Fruit fly (Drosophila melanogaster) whole organism, prepupa: ENCODE data around the gene ouib.

Experiments used
- CG11902 ChIP-seq: fragments of 200-800 bp; sonication (Bioruptor generic); optimal IDR thresholded peaks from 3 replicates; lab custom pipeline; 2016; ENCODE audit warnings: missing biosample characterization, missing genetic modification characterization
- CG6163 ChIP-seq: fragments of 200-800 bp; sonication (Bioruptor generic); IDR thresholded peaks from 3 replicates; pipeline ENCODE4 v1.3.6; 2022; ENCODE audit warnings: missing biosample characterization, missing genetic modification characterization
- CG6808 ChIP-seq: fragments of 200-800 bp; sonication (Bioruptor generic); optimal IDR thresholded peaks from 3 replicates; lab custom pipeline; 2017; ENCODE audit warnings: missing biosample characterization, missing genetic modification characterization, mild to moderate bottlenecking, moderate library complexity, missing genetic modification reagents
- CG7368 ChIP-seq: fragments of 200-800 bp; sonication (Bioruptor generic); optimal IDR thresholded peaks from 3 replicates; lab custom pipeline; 2016; ENCODE audit warnings: missing biosample characterization, missing genetic modification characterization
- Lpt ChIP-seq: fragments of 200-800 bp; sonication (Bioruptor generic); optimal IDR thresholded peaks from 3 replicates; lab custom pipeline; 2016; ENCODE audit warnings: missing biosample characterization, missing genetic modification characterization
- achi ChIP-seq: fragments of 200-800 bp; sonication (Bioruptor generic); optimal IDR thresholded peaks from 3 replicates; lab custom pipeline; 2016; ENCODE audit warnings: missing biosample characterization, missing genetic modification characterization
- dac ChIP-seq: fragments of 200-800 bp; sonication (Bioruptor generic); optimal IDR thresholded peaks from 2 replicates; lab custom pipeline; 2017; ENCODE audit warnings: missing biosample characterization, mild to moderate bottlenecking, missing genetic modification characterization
- dsx ChIP-seq: fragments of 200-800 bp; optimal IDR thresholded peaks from 3 replicates; lab custom pipeline; 2019; ENCODE audit warnings: missing biosample characterization, mild to moderate bottlenecking, missing genetic modification characterization, moderate library complexity; ENCODE audit not compliant: poor library complexity, severe bottlenecking
- esn ChIP-seq: fragments of 200-800 bp; sonication (Bioruptor generic); optimal IDR thresholded peaks from 2 replicates; lab custom pipeline; 2016; ENCODE audit warnings: missing biosample characterization, mild to moderate bottlenecking, missing genetic modification characterization, moderate library complexity
- fd59A ChIP-seq: fragments of 200-800 bp; sonication (Bioruptor generic); optimal IDR thresholded peaks from 2 replicates; lab custom pipeline; 2017; ENCODE audit warnings: missing biosample characterization, mild to moderate bottlenecking, missing genetic modification characterization, missing genetic modification reagents
- lz ChIP-seq: fragments of 200-800 bp; sonication (Bioruptor generic); optimal IDR thresholded peaks from 3 replicates; lab custom pipeline; 2016; ENCODE audit warnings: missing biosample characterization, missing genetic modification characterization
- salr ChIP-seq, 2 experiments: fragments of 200-800 bp; sonication (Bioruptor generic); optimal IDR thresholded peaks; 3 replicates each; lab custom pipeline; 2016 to 2018; ENCODE audit warnings: missing biosample characterization in 2 of 2, missing genetic modification characterization in 2 of 2, mild to moderate bottlenecking in 1 of 2

DNA sequence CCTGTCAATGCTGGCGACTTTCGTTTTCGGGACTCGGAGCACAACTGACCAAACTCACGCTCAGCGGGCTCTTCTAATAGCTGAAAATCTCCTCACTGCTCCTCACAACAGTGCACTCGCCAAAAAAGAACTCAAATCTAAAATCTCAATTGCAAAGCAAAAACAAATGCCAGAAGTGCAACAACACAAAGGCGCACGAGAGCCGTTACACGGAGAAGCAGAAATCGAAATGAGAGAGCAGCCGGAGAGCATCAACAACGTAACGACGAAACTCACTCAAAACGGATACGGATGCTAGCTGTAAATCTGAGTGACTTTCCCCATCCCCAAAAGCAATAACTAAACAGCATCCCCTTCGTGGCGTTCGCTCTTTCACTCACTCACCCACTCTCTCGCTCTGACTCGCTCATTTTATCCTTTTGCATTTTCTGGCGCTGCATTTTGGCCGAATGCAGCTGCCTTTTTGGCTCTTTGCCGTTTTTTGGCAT lies 27.5 kb upstream of the ouib start, which contains the start of gene hb:
- TF ChIP-seq salr (GFP tag; optimal IDR thresholded peaks at IDR 0.05; lab: Kevin White, UChicago), result no peak
- TF ChIP-seq dsx (GFP tag; lab: Kevin White, UChicago), result no peak
- TF ChIP-seq CG11902 (GFP tag; lab: Kevin White, UChicago), result no peak
- no peak for TF ChIP-seq achi (GFP tag; lab: Kevin White, UChicago)
- no peak for TF ChIP-seq CG6808
- TF ChIP-seq CG7368 (GFP tag; lab: Kevin White, UChicago), result no peak
- TF ChIP-seq esn (GFP tag; lab: Kevin White, UChicago), result no peak
- no peak for TF ChIP-seq fd59A (GFP tag; lab: Kevin White, UChicago)
- no peak for TF ChIP-seq dac (GFP tag; lab: Kevin White, UChicago)
- no peak for TF ChIP-seq lz (GFP tag; lab: Kevin White, UChicago)
- no peak for TF ChIP-seq CG6163 (GFP tag; lab: Robert Waterston, UW)
- TF ChIP-seq Lpt (GFP tag; lab: Kevin White, UChicago), result no peak
